Fruit fly (Drosophila melanogaster) whole organism, pupa: ENCODE results near the gene CG14657.

ENCODE experiments used
- CG32121 ChIP-seq: fragments of 200-800 bp; sonication (Bioruptor generic); IDR thresholded peaks from 2 replicates; pipeline ENCODE4 v1.3.6; 2022; ENCODE audit warnings: missing biosample characterization, missing genetic modification characterization
- CG34367 ChIP-seq: fragments of 200-800 bp; sonication (Bioruptor generic); optimal IDR thresholded peaks from 2 replicates; lab custom pipeline; 2018; ENCODE audit warnings: missing biosample characterization, mild to moderate bottlenecking, missing genetic modification characterization
- CG8301 ChIP-seq: fragments of 200-800 bp; sonication (Bioruptor generic); optimal IDR thresholded peaks from 2 replicates; lab custom pipeline; 2018; ENCODE audit warnings: missing biosample characterization, mild to moderate bottlenecking, missing genetic modification characterization
- D1 ChIP-seq: fragments of 200-800 bp; sonication (Bioruptor generic); optimal IDR thresholded peaks from 2 replicates; lab custom pipeline; 2018; ENCODE audit warnings: missing biosample characterization, mild to moderate bottlenecking, missing genetic modification characterization, moderate library complexity
- gl ChIP-seq: fragments of 200-800 bp; sonication (Bioruptor generic); optimal IDR thresholded peaks from 2 replicates; lab custom pipeline; 2018; ENCODE audit warnings: missing biosample characterization, mild to moderate bottlenecking, missing genetic modification characterization
- rn ChIP-seq: fragments of 200-800 bp; sonication (Bioruptor generic); IDR thresholded peaks from 2 replicates; pipeline ENCODE4 v1.3.6; 2022; ENCODE audit warnings: missing biosample characterization, missing genetic modification characterization

- no peak for TF ChIP-seq gl (tag; lab: Kevin White, UChicago)
- peak; percentile 36 for TF ChIP-seq D1 (tag; lab: Kevin White, UChicago)
- TF ChIP-seq CG34367: no peak
- no peak for TF ChIP-seq rn (GFP tag; lab: Robert Waterston, UW)
- no peak for TF ChIP-seq CG32121 (GFP tag; lab: Robert Waterston, UW)
- TF ChIP-seq CG8301 (tag; lab: Kevin White, UChicago): no peak
Measured at dm6 chr3R:4852373-4852860, 31.2 kb upstream of the CG14657 start, which contains the start of gene opa.
